Worm (Caenorhabditis elegans) whole organism, L2 larva: ENCODE data around the gene Y116A8C.468.
A peak's percentile ranks its signal among the peaks of the same experiment; 100 is the strongest.

Experiments
- C34F6.9 ChIP-seq: fragments of 150-350 bp; optimal IDR thresholded peaks from 2 replicates; lab custom pipeline; 2014; ENCODE audit warnings: missing biosample characterization, missing genetic modification characterization
- F13H6.1 ChIP-seq: sonication (generic microtip); optimal IDR thresholded peaks from 2 replicates; lab custom pipeline; 2016; ENCODE audit warnings: missing genetic modification characterization, missing compliant biosample characterization
- R02D3.7 ChIP-seq: fragments of 150-350 bp; optimal IDR thresholded peaks from 2 replicates; lab custom pipeline; 2014; ENCODE audit warnings: missing biosample characterization, missing genetic modification characterization
- Y55F3AM.14 ChIP-seq: fragments of 200-800 bp; sonication (Bioruptor generic); optimal IDR thresholded peaks from 2 replicates; lab custom pipeline; 2018; ENCODE audit warnings: mild to moderate bottlenecking, missing genetic modification characterization, missing compliant biosample characterization
- alr-1 ChIP-seq: fragments of 150-350 bp; optimal IDR thresholded peaks from 2 replicates; lab custom pipeline; 2014; ENCODE audit warnings: missing biosample characterization, missing genetic modification characterization
- ama-1 ChIP-seq: fragments of 150-350 bp; optimal IDR thresholded peaks from 2 replicates; lab custom pipeline; 2018; ENCODE audit warnings: inconsistent platforms
- blmp-1 ChIP-seq: sonication (generic microtip); optimal IDR thresholded peaks from 2 replicates; lab custom pipeline; 2017; ENCODE audit warnings: missing genetic modification characterization, mild to moderate bottlenecking, missing compliant biosample characterization, antibody characterized with exemption, moderate library complexity; ENCODE audit not compliant: insufficient read depth
- ceh-16 ChIP-seq: fragments of 150-350 bp; optimal IDR thresholded peaks from 2 replicates; lab custom pipeline; 2014; ENCODE audit warnings: missing biosample characterization, missing genetic modification characterization
- ceh-82 ChIP-seq: fragments of 150-350 bp; optimal IDR thresholded peaks from 2 replicates; lab custom pipeline; 2014; ENCODE audit warnings: missing biosample characterization, missing genetic modification characterization
- dmd-4 ChIP-seq: sonication (generic microtip); optimal IDR thresholded peaks from 2 replicates; lab custom pipeline; 2017; ENCODE audit warnings: missing biosample characterization, missing genetic modification characterization
- egl-27 ChIP-seq: sonication (generic microtip); optimal IDR thresholded peaks from 3 replicates; lab custom pipeline; 2017; ENCODE audit warnings: missing biosample characterization, missing genetic modification reagents, missing genetic modification characterization
- elt-3 ChIP-seq: sonication (generic microtip); optimal IDR thresholded peaks from 2 replicates; lab custom pipeline; 2017; ENCODE audit warnings: missing biosample characterization, missing genetic modification characterization
- gmeb-1 ChIP-seq: fragments of 150-350 bp; optimal IDR thresholded peaks from 2 replicates; lab custom pipeline; 2014; ENCODE audit warnings: missing biosample characterization, missing genetic modification characterization
- lin-11 ChIP-seq: fragments of 150-350 bp; sonication (generic microtip); optimal IDR thresholded peaks from 2 replicates; lab custom pipeline; 2014; ENCODE audit warnings: missing biosample characterization, missing genetic modification characterization, inconsistent platforms, mixed read lengths
- lin-13 ChIP-seq: fragments of 150-350 bp; optimal IDR thresholded peaks from 2 replicates; lab custom pipeline; 2014; ENCODE audit warnings: missing biosample characterization, missing genetic modification reagents, missing genetic modification characterization
- lin-39 ChIP-seq: fragments of 150-350 bp; optimal IDR thresholded peaks from 2 replicates; lab custom pipeline; 2014; ENCODE audit warnings: missing biosample characterization, missing genetic modification reagents, missing genetic modification characterization
- lsy-2 ChIP-seq, 2 experiments: fragments of 150-350 bp in 1 of 2; sonication (generic microtip) in 1 of 2; optimal IDR thresholded peaks; 2 replicates each; lab custom pipeline; 2014 to 2017; ENCODE audit warnings: missing biosample characterization in 2 of 2, missing genetic modification characterization in 2 of 2
- mbf-1 ChIP-seq: sonication (generic microtip); optimal IDR thresholded peaks from 2 replicates; lab custom pipeline; 2017; ENCODE audit warnings: missing biosample characterization, missing genetic modification characterization
- mdl-1 ChIP-seq, 2 experiments: fragments of 150-350 bp in 1 of 2; sonication (generic microtip) in 1 of 2; optimal IDR thresholded peaks; 2 replicates each; lab custom pipeline; 2017; ENCODE audit warnings: missing biosample characterization in 2 of 2, missing genetic modification characterization in 2 of 2
- nhr-10 ChIP-seq: sonication (generic microtip); optimal IDR thresholded peaks from 2 replicates; lab custom pipeline; 2017; ENCODE audit warnings: missing biosample characterization, missing genetic modification characterization
- nhr-11 ChIP-seq: fragments of 150-350 bp; optimal IDR thresholded peaks from 2 replicates; lab custom pipeline; 2014; ENCODE audit warnings: missing biosample characterization, missing genetic modification characterization
- nhr-12 ChIP-seq: fragments of 150-350 bp; optimal IDR thresholded peaks from 2 replicates; lab custom pipeline; 2014; ENCODE audit warnings: missing biosample characterization, missing genetic modification characterization
- nhr-23 ChIP-seq: fragments of 150-350 bp; optimal IDR thresholded peaks from 2 replicates; lab custom pipeline; 2014; ENCODE audit warnings: missing biosample characterization, missing genetic modification reagents, missing genetic modification characterization
- nhr-237 ChIP-seq: fragments of 150-350 bp; optimal IDR thresholded peaks from 2 replicates; lab custom pipeline; 2014; ENCODE audit warnings: missing biosample characterization, missing genetic modification characterization
- nhr-25 ChIP-seq: fragments of 150-350 bp; sonication (generic microtip); optimal IDR thresholded peaks from 3 replicates; lab custom pipeline; 2014; ENCODE audit warnings: missing biosample characterization, missing genetic modification characterization
- nhr-6 ChIP-seq: fragments of 150-350 bp; optimal IDR thresholded peaks from 2 replicates; lab custom pipeline; 2014; ENCODE audit warnings: missing biosample characterization, missing genetic modification characterization
- peb-1 ChIP-seq: fragments of 150-350 bp; optimal IDR thresholded peaks from 2 replicates; lab custom pipeline; 2014; ENCODE audit warnings: missing biosample characterization, missing genetic modification characterization
- sem-4 ChIP-seq: fragments of 150-350 bp; optimal IDR thresholded peaks from 2 replicates; lab custom pipeline; 2014; ENCODE audit warnings: missing biosample characterization, missing genetic modification reagents, missing genetic modification characterization
- skn-1 ChIP-seq: sonication (generic microtip); optimal IDR thresholded peaks from 2 replicates; lab custom pipeline; 2017; ENCODE audit warnings: missing biosample characterization, missing genetic modification characterization
- snpc-4 ChIP-seq: fragments of 150-350 bp; optimal IDR thresholded peaks from 2 replicates; lab custom pipeline; 2014; ENCODE audit warnings: missing biosample characterization, missing genetic modification characterization
- unc-39 ChIP-seq: fragments of 150-350 bp; optimal IDR thresholded peaks from 2 replicates; lab custom pipeline; 2014; ENCODE audit warnings: missing biosample characterization, missing genetic modification characterization
- unc-62 ChIP-seq: fragments of 150-350 bp; optimal IDR thresholded peaks from 2 replicates; lab custom pipeline; 2014; ENCODE audit warnings: missing biosample characterization, missing genetic modification reagents, missing genetic modification characterization
- zag-1 ChIP-seq: fragments of 150-350 bp; optimal IDR thresholded peaks from 2 replicates; lab custom pipeline; 2014; ENCODE audit warnings: missing biosample characterization, missing genetic modification characterization
- ztf-11 ChIP-seq: sonication (generic microtip); optimal IDR thresholded peaks from 2 replicates; lab custom pipeline; 2017; ENCODE audit warnings: missing biosample characterization, missing genetic modification characterization

Gene Y116A8C.468

DNA sequence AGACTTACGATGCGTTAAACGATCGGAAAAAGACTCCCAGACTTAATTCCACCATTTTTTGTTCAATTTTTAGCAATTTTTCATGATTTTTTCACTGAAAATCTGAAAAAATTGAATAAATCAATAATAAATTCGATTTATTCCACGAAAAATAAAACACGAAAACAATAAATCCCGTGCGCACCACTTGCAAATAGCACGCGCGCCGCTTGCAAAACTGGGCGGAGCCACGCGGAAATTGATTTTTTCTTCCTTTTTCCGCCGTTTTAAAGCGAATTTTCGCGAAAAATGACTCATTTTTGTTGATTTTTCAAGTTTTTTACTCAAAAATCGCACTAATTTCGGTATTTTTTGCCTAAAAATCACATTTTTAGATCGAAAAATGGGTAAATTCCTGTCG lies 28.6 kb downstream of the Y116A8C.468 start, which contains the start of the genes Y116A8C.9 and arf-6 (continued):
- TF ChIP-seq gmeb-1 (tag; lab: Kevin White, UChicago) (peak; percentile 70), peb-1 (tag; lab: Kevin White, UChicago) (no peak), Y55F3AM.14 (no peak), nhr-11 (tag; lab: Kevin White, UChicago) (no peak), blmp-1 (tag; lab: Kevin White, UChicago) (no peak), lsy-2 (tag; optimal IDR thresholded peaks at IDR 0.05; lab: Kevin White, UChicago) (peak; percentile 53 to 61), R02D3.7 (no peak), nhr-12 (tag; lab: Kevin White, UChicago) (no peak), nhr-10 (tag; lab: Kevin White, UChicago) (no peak), lin-13 (peak; percentile 41), zag-1 (no peak), snpc-4 (tag; lab: Kevin White, UChicago) (no peak), F13H6.1 (tag; lab: Kevin White, UChicago) (peak; percentile 79), elt-3 (tag; lab: Kevin White, UChicago) (no peak), nhr-237 (no peak), ztf-11 (tag; lab: Kevin White, UChicago) (no peak), unc-62 (GFP tag; lab: Kevin White, UChicago) (no peak), sem-4 (peak; percentile 14), nhr-25 (no peak)

DNA sequence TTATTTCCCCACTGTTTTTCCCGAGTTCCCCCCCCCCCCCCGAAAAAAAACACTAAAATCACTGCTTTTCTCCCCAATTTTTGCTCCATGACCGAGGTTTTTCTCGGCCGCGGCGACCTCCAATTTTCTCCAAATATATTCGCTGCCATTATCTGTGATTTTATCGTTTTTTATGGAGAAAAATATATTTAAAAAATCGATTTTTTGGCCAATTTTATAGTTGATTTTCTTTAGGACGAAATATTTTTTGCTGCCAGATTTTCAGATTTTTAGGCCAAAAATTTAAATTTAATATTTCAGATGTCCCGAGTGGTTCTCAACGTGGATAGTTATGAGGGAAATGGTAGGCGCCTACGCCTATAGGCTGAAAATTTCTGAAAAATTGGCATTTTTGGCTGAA lies 31.6 kb downstream of the Y116A8C.468 start, which contains the start of gene rad-54.B:
TSS of gene rad-54.B (plus strand) at position 301 of the 400 bp plus-strand sequence.
- no peak for TF ChIP-seq ceh-82
- TF ChIP-seq nhr-12 (tag; lab: Kevin White, UChicago) = no peak
- no peak for TF ChIP-seq F13H6.1 (tag; lab: Kevin White, UChicago)
- no peak for TF ChIP-seq dmd-4 (tag; lab: Kevin White, UChicago)
- TF ChIP-seq blmp-1 (tag; lab: Kevin White, UChicago) = no peak
- TF ChIP-seq lin-39 (tag; lab: Kevin White, UChicago) = no peak
- no peak for TF ChIP-seq egl-27 (tag; lab: Kevin White, UChicago)
- TF ChIP-seq sem-4 = no peak
- no peak for TF ChIP-seq alr-1 (tag; lab: Kevin White, UChicago)
- no peak for TF ChIP-seq skn-1 (tag; lab: Kevin White, UChicago)
- no peak for TF ChIP-seq nhr-23 (tag; lab: Kevin White, UChicago)
- no peak for TF ChIP-seq nhr-6
- no peak for TF ChIP-seq gmeb-1 (tag; lab: Kevin White, UChicago)
- no peak for TF ChIP-seq ama-1 (lab: Kevin White, UChicago)
- TF ChIP-seq snpc-4 (tag; lab: Kevin White, UChicago) = no peak

DNA sequence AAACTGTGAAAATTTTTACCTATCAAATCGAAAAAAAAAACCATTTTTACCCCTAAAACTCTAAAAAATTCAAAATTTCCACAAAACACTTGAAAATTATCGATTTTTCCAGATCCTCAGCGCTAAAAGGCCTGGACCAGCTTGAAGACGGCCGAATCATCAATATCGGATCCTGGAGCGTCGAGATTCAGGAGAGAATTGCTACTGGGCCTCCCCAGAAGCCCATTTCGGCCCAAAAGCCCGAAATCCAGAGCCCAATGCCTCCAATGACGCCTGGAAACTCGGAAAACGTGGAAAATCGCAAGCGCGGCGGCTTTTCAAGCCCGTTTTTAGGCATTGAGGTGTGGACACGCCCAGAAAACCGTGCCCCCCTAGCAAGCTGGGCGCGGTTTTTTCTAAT lies 34.2 kb downstream of the Y116A8C.468 start:
- TF ChIP-seq peb-1 (tag; lab: Kevin White, UChicago) (no peak), mbf-1 (tag; lab: Kevin White, UChicago) (no peak), lin-13 (no peak), F13H6.1 (tag; lab: Kevin White, UChicago) (no peak), lin-11 (tag; lab: Kevin White, UChicago) (no peak), nhr-6 (no peak), dmd-4 (tag; lab: Kevin White, UChicago) (no peak), egl-27 (tag; lab: Kevin White, UChicago) (no peak), Y55F3AM.14 (no peak), skn-1 (tag; lab: Kevin White, UChicago) (no peak), nhr-25 (no peak), C34F6.9 (no peak), nhr-10 (tag; lab: Kevin White, UChicago) (no peak), mdl-1 (tag; optimal IDR thresholded peaks at IDR 0.05; lab: Kevin White, UChicago) (no peak), unc-39 (tag; lab: Kevin White, UChicago) (no peak), lsy-2 (tag; optimal IDR thresholded peaks at IDR 0.05; lab: Kevin White, UChicago) (no peak), ceh-16 (tag; lab: Kevin White, UChicago) (no peak)

DNA sequence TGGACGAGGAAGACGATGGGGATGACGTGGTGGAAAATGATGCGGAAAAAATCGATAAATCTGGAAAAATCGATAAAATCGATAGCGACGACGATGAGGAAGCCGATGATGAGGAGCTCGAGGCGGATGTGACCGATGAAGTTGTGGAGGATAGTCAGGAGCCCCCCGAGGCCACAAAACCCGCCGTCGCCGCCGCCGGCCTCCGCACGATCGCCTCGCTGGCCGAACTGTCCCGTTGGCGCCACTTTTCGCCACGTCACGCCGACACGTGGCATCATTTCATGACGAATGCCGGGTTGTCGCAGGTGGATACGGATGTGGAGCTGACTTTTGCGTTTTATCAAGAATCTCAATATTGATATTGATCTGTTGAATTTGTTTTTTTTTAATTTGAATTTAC lies 44.3 kb downstream of the Y116A8C.468 start:
- no peak for TF ChIP-seq nhr-11 (tag; lab: Kevin White, UChicago)
